Worm (Caenorhabditis elegans): Measurements from ENCODE around the gene nhr-121.

- TF ChIP-seq ama-1 (optimal IDR thresholded peaks at IDR 0.05), result no peak
- TF ChIP-seq scrt-1 (GFP tag; IDR thresholded peaks at IDR 0.05), result no peak
- TF ChIP-seq hmg-4 (GFP tag; optimal IDR thresholded peaks at IDR 0.05), result no peak
- TF ChIP-seq F13C5.2 (tag; optimal IDR thresholded peaks at IDR 0.05), result no peak
- TF ChIP-seq pes-1 (GFP tag; IDR thresholded peaks at IDR 0.05), result no peak
These were observed 21.7 kb downstream of the nhr-121 start for ce11 chrIII:2432925-2433324.
